Fruit fly (Drosophila melanogaster) whole organism, embryonic: Measurements from ENCODE around the gene wdb.
A peak's percentile ranks its signal among the peaks of the same experiment; 100 is the strongest.

Source experiments
- B-H1 ChIP-seq: fragments of 200-800 bp; sonication (Bioruptor generic); IDR thresholded peaks from 3 replicates; pipeline ENCODE4 v1.3.6; 2022; ENCODE audit warnings: missing biosample characterization, missing genetic modification characterization
- BEAF-32 ChIP-seq: fragments of 200-800 bp; sonication (Bioruptor generic); optimal IDR thresholded peaks from 3 replicates; lab custom pipeline; 2017; ENCODE audit warnings: missing biosample characterization, missing genetic modification characterization, mild to moderate bottlenecking, moderate library complexity, missing genetic modification reagents
- CG12299 ChIP-seq: fragments of 200-800 bp; sonication (Bioruptor generic); optimal IDR thresholded peaks from 2 replicates; lab custom pipeline; 2018; ENCODE audit warnings: missing biosample characterization, mild to moderate bottlenecking, missing genetic modification characterization
- CG15073 ChIP-seq: fragments of 200-800 bp; sonication (Bioruptor generic); optimal IDR thresholded peaks from 2 replicates; lab custom pipeline; 2016; ENCODE audit warnings: missing biosample characterization, missing genetic modification characterization
- CG15269 ChIP-seq: fragments of 200-800 bp; sonication (Bioruptor generic); optimal IDR thresholded peaks from 2 replicates; lab custom pipeline; 2018; ENCODE audit warnings: missing biosample characterization, mild to moderate bottlenecking, missing genetic modification characterization, moderate library complexity
- CG15479 ChIP-seq: fragments of 200-800 bp; sonication (Bioruptor generic); optimal IDR thresholded peaks from 3 replicates; lab custom pipeline; 2019; ENCODE audit warnings: missing biosample characterization, mild to moderate bottlenecking, missing genetic modification characterization, moderate library complexity
- CG18262 ChIP-seq: fragments of 200-800 bp; optimal IDR thresholded peaks from 3 replicates; lab custom pipeline; 2019; ENCODE audit warnings: missing biosample characterization, mild to moderate bottlenecking, missing genetic modification characterization, moderate library complexity
- CG2129 ChIP-seq: fragments of 200-800 bp; sonication (Bioruptor generic); IDR thresholded peaks from 2 replicates; pipeline ENCODE4 v1.3.6; 2022; ENCODE audit warnings: missing biosample characterization, missing genetic modification characterization; ENCODE audit not compliant: partially characterized antibody
- CG3065 ChIP-seq: fragments of 200-800 bp; sonication (Bioruptor generic); optimal IDR thresholded peaks from 2 replicates; lab custom pipeline; 2016; ENCODE audit warnings: missing biosample characterization, missing genetic modification characterization
- CG31365 ChIP-seq: fragments of 200-800 bp; sonication (Bioruptor generic); optimal IDR thresholded peaks from 2 replicates; lab custom pipeline; 2018; ENCODE audit warnings: missing biosample characterization, mild to moderate bottlenecking, missing genetic modification characterization
- CG32767 ChIP-seq: fragments of 200-800 bp; sonication (Bioruptor generic); IDR thresholded peaks from 2 replicates; pipeline ENCODE4 v1.3.6; 2022; ENCODE audit warnings: missing biosample characterization, missing genetic modification characterization
- CG4617 ChIP-seq: fragments of 200-800 bp; sonication (Bioruptor generic); optimal IDR thresholded peaks from 3 replicates; lab custom pipeline; 2016; ENCODE audit warnings: missing biosample characterization, missing genetic modification characterization, borderline replicate concordance
- CG5953 ChIP-seq: fragments of 200-800 bp; sonication (Bioruptor generic); IDR thresholded peaks from 2 replicates; pipeline ENCODE4 v1.3.6; 2022; ENCODE audit warnings: missing biosample characterization, missing genetic modification characterization
- CG6683 ChIP-seq: fragments of 200-800 bp; sonication (Bioruptor generic); optimal IDR thresholded peaks from 2 replicates; lab custom pipeline; 2017; ENCODE audit warnings: missing biosample characterization, mild to moderate bottlenecking, missing genetic modification characterization, missing genetic modification reagents
- CG6854 ChIP-seq: fragments of 200-800 bp; sonication (Bioruptor generic); optimal IDR thresholded peaks from 3 replicates; lab custom pipeline; 2017; ENCODE audit warnings: missing biosample characterization, mild to moderate bottlenecking, missing genetic modification characterization
- CG7372 ChIP-seq: fragments of 200-800 bp; sonication (Bioruptor generic); IDR thresholded peaks from 2 replicates; pipeline ENCODE4 v1.3.6; 2022; ENCODE audit warnings: missing biosample characterization, missing genetic modification characterization
- CG7963 ChIP-seq: fragments of 200-800 bp; sonication (Bioruptor generic); IDR thresholded peaks from 3 replicates; pipeline ENCODE4 v1.3.6; 2022; ENCODE audit warnings: missing biosample characterization, missing genetic modification characterization; ENCODE audit not compliant: partially characterized antibody
- CG8359 ChIP-seq: fragments of 200-800 bp; sonication (Bioruptor generic); optimal IDR thresholded peaks from 2 replicates; lab custom pipeline; 2017; ENCODE audit warnings: missing biosample characterization, mild to moderate bottlenecking, missing genetic modification characterization, borderline replicate concordance
- CG8388 ChIP-seq: fragments of 200-800 bp; sonication (Bioruptor generic); optimal IDR thresholded peaks from 2 replicates; lab custom pipeline; 2019; ENCODE audit warnings: missing biosample characterization, mild to moderate bottlenecking, missing genetic modification characterization, moderate library complexity
- CG9609 ChIP-seq: fragments of 200-800 bp; sonication (Bioruptor generic); optimal IDR thresholded peaks from 3 replicates; lab custom pipeline; 2016; ENCODE audit warnings: missing biosample characterization, missing genetic modification characterization
- Doc3 ChIP-seq: fragments of 200-800 bp; sonication (Bioruptor generic); IDR thresholded peaks from 3 replicates; pipeline ENCODE4 v1.3.6; 2022; ENCODE audit warnings: missing biosample characterization, missing genetic modification characterization; ENCODE audit not compliant: partially characterized antibody
- ERR ChIP-seq: fragments of 200-800 bp; sonication (Bioruptor generic); optimal IDR thresholded peaks from 2 replicates; lab custom pipeline; 2016; ENCODE audit warnings: missing biosample characterization, missing genetic modification characterization
- HLHmδ ChIP-seq: fragments of 200-800 bp; sonication (Bioruptor generic); optimal IDR thresholded peaks from 2 replicates; lab custom pipeline; 2018; ENCODE audit warnings: missing biosample characterization, mild to moderate bottlenecking, missing genetic modification characterization, moderate library complexity
- Kr ChIP-seq: fragments of 200-800 bp; sonication (Bioruptor generic); optimal IDR thresholded peaks from 2 replicates; lab custom pipeline; 2017; ENCODE audit warnings: missing biosample characterization, mild to moderate bottlenecking, missing genetic modification characterization
- Med ChIP-seq: fragments of 200-800 bp; sonication (Bioruptor generic); peaks from one replicate; lab custom pipeline; 2016; ENCODE audit warnings: missing biosample characterization, missing genetic modification characterization, mild to moderate bottlenecking, inconsistent platforms, moderate library complexity
- NC2β ChIP-seq: fragments of 200-800 bp; sonication (Bioruptor generic); optimal IDR thresholded peaks from 2 replicates; lab custom pipeline; 2016; ENCODE audit warnings: missing biosample characterization, missing genetic modification characterization
- Sry-β ChIP-seq: fragments of 200-800 bp; sonication (Bioruptor generic); optimal IDR thresholded peaks from 2 replicates; lab custom pipeline; 2018; ENCODE audit warnings: missing biosample characterization, mild to moderate bottlenecking, missing genetic modification characterization, moderate library complexity
- Sry-δ ChIP-seq: fragments of 200-800 bp; sonication (Bioruptor generic); optimal IDR thresholded peaks from 2 replicates; lab custom pipeline; 2016; ENCODE audit warnings: missing biosample characterization, missing genetic modification characterization
- Usf ChIP-seq: fragments of 200-800 bp; sonication (Bioruptor generic); optimal IDR thresholded peaks from 2 replicates; lab custom pipeline; 2017; ENCODE audit warnings: missing genotype, missing biosample characterization, missing genetic modification characterization
- br ChIP-seq: fragments of >200 bp; optimal IDR thresholded peaks from 2 replicates; lab custom pipeline; 2017
- cas ChIP-seq: fragments of 200-800 bp; sonication (Bioruptor generic); IDR thresholded peaks from 2 replicates; pipeline ENCODE4 v1.3.6; 2022; ENCODE audit warnings: missing biosample characterization, missing genetic modification characterization
- caup ChIP-seq: fragments of 200-800 bp; sonication (Bioruptor generic); optimal IDR thresholded peaks from 3 replicates; lab custom pipeline; 2017; ENCODE audit warnings: missing biosample characterization, mild to moderate bottlenecking, missing genetic modification characterization, moderate library complexity; ENCODE audit not compliant: severe bottlenecking
- ci ChIP-seq: fragments of 200-800 bp; sonication (Bioruptor generic); IDR thresholded peaks from 3 replicates; pipeline ENCODE4 v1.3.6; 2022; ENCODE audit warnings: missing biosample characterization, missing genetic modification characterization
- crol ChIP-seq: fragments of 200-800 bp; sonication (Bioruptor generic); IDR thresholded peaks from 2 replicates; pipeline ENCODE4 v1.3.6; 2022; ENCODE audit warnings: missing biosample characterization, missing genetic modification characterization
- dan ChIP-seq: fragments of 200-800 bp; sonication (Bioruptor generic); IDR thresholded peaks from 2 replicates; pipeline ENCODE4 v1.3.6; 2022; ENCODE audit warnings: missing biosample characterization, missing genetic modification characterization
- dimm ChIP-seq: fragments of 200-800 bp; sonication (Bioruptor generic); IDR thresholded peaks from 2 replicates; pipeline ENCODE4 v1.3.6; 2022; ENCODE audit warnings: missing biosample characterization, missing genetic modification characterization
- fd3F ChIP-seq: fragments of 200-800 bp; sonication (Bioruptor generic); optimal IDR thresholded peaks from 2 replicates; lab custom pipeline; 2018; ENCODE audit warnings: missing biosample characterization, mild to moderate bottlenecking, missing genetic modification characterization, moderate library complexity
- fu2 ChIP-seq: fragments of 200-800 bp; sonication (Bioruptor generic); optimal IDR thresholded peaks from 2 replicates; lab custom pipeline; 2016; ENCODE audit warnings: missing biosample characterization, missing genetic modification characterization
- grn ChIP-seq: fragments of 200-800 bp; sonication (Bioruptor generic); optimal IDR thresholded peaks from 3 replicates; lab custom pipeline; 2017; ENCODE audit warnings: missing biosample characterization, missing genetic modification characterization
- gsb ChIP-seq: fragments of 200-800 bp; sonication (Bioruptor generic); IDR thresholded peaks from 2 replicates; pipeline ENCODE4 v1.3.6; 2022; ENCODE audit warnings: missing biosample characterization, missing genetic modification characterization
- mirr ChIP-seq: fragments of 200-800 bp; sonication (Bioruptor generic); optimal IDR thresholded peaks from 3 replicates; lab custom pipeline; 2018; ENCODE audit warnings: missing biosample characterization, mild to moderate bottlenecking, missing genetic modification characterization
- odd ChIP-seq: fragments of 200-800 bp; sonication (Bioruptor generic); optimal IDR thresholded peaks from 2 replicates; lab custom pipeline; 2017; ENCODE audit warnings: missing biosample characterization, mild to moderate bottlenecking, missing genetic modification characterization
- rib ChIP-seq: fragments of 200-800 bp; sonication (Bioruptor generic); IDR thresholded peaks from 2 replicates; pipeline ENCODE4 v1.3.6; 2022; ENCODE audit warnings: missing biosample characterization, missing genetic modification characterization
- sc ChIP-seq, 3 experiments: fragments of >200 bp in 2 of 3; fragments of 200-800 bp in 1 of 3; sonication (Bioruptor generic) in 1 of 3; optimal IDR thresholded peaks; 2 replicates in 2 of 3; 3 replicates in 1 of 3; lab custom pipeline; 2017; ENCODE audit warnings: mild to moderate bottlenecking in 1 of 3, missing biosample characterization in 1 of 3, missing genetic modification characterization in 1 of 3, missing genetic modification reagents in 1 of 3
- so ChIP-seq: fragments of 200-800 bp; sonication (Bioruptor generic); IDR thresholded peaks from 3 replicates; pipeline ENCODE4 v1.3.6; 2022; ENCODE audit warnings: missing biosample characterization, missing genetic modification characterization
- trh ChIP-seq: fragments of 200-800 bp; sonication (Bioruptor generic); optimal IDR thresholded peaks from 2 replicates; lab custom pipeline; 2016; ENCODE audit warnings: missing biosample characterization, missing genetic modification characterization
- twi ChIP-seq: fragments of 200-800 bp; optimal IDR thresholded peaks from 2 replicates; lab custom pipeline; 2019; ENCODE audit warnings: missing biosample characterization, mild to moderate bottlenecking, missing genetic modification characterization, moderate library complexity
- unc-4 ChIP-seq: fragments of 200-800 bp; sonication (Bioruptor generic); IDR thresholded peaks from 2 replicates; pipeline ENCODE4 v1.3.6; 2022; ENCODE audit warnings: missing biosample characterization, missing genetic modification characterization; ENCODE audit not compliant: partially characterized antibody

Gene wdb

DNA sequence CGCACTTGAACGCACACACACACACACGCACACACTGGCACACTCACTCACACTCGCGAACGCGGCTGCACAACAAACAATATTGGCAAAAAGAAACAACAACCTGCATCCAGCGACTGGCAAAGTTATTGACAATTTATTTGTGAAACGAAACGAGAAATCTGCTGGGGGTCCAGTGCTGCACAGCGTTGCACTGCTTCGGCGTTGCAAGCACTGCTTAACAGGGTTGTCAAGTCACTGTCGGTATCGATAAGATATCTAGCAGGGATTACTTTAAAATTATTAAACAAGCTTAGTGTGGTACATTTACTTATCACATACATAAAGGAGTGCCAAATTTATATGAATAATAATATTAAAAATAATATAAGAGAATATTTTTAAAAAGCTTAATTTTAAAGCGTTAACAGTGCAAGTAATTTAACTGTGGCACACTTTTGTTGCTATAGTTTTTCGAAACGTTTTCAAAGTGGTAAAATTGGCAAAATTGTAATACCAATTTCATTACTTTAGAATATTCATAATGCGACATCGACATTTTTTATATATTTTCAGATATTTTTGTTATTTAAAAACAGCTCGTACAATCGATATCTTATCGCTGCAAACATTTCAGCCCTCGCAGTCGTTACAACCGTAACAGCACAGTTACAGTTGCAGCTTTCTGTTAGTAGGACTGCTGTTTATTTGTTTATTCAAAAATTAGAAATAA, 25.3 kb upstream of the wdb start, which contains the start of the genes dsd and Tusp (continued):
- TF ChIP-seq CG18262 (tag; lab: Kevin White, UChicago) (peak; percentile 72), Doc3 (GFP tag; lab: Robert Waterston, UW) (peak; percentile 56; the same call in 1 of the 3 replicates), dan (no peak), so (GFP tag; lab: Robert Waterston, UW) (peak; percentile 68; the same call in 1 of the 3 replicates), Sry-δ (GFP tag; lab: Kevin White, UChicago) (peak; percentile 60), CG8359 (GFP tag; lab: Kevin White, UChicago) (no peak), sc (optimal IDR thresholded peaks at IDR 0.05; lab: Kevin White, UChicago) (no peak), sc (GFP tag; optimal IDR thresholded peaks at IDR 0.05; lab: Kevin White, UChicago) (peak; percentile 25), mirr (GFP tag; lab: Kevin White, UChicago) (peak; percentile 30), rib (GFP tag; lab: Robert Waterston, UW) (peak; percentile 57; the same call in 1 of the 2 replicates), CG3065 (peak; percentile 24), twi (tag; lab: Kevin White, UChicago) (peak; percentile 45), cas (0 out of 2 replicates have a peak, but pooled peaks have one; percentile 16), CG15073 (GFP tag; lab: Kevin White, UChicago) (peak; percentile 15), caup (GFP tag; lab: Kevin White, UChicago) (peak; percentile 82), CG6854 (GFP tag; lab: Kevin White, UChicago) (no peak), dimm (GFP tag; lab: Robert Waterston, UW) (no peak), CG2129 (no peak), Sry-β (peak; percentile 22), grn (no peak), fd3F (GFP tag; lab: Kevin White, UChicago) (peak; percentile 61), NC2β (GFP tag; lab: Kevin White, UChicago) (peak; percentile 42), Usf (peak; percentile 50), CG12299 (tag; lab: Kevin White, UChicago) (peak; percentile 28), Med (peak; percentile 97), CG4617 (GFP tag; lab: Kevin White, UChicago) (peak; percentile 84), CG6683 (GFP tag; lab: Kevin White, UChicago) (peak; percentile 6), fu2 (GFP tag; lab: Kevin White, UChicago) (peak; percentile 71), CG31365 (tag; lab: Kevin White, UChicago) (peak; percentile 55), CG15479 (GFP tag; lab: Kevin White, UChicago) (peak; percentile 32), crol (0 out of 2 replicates have a peak, but pooled peaks have one; percentile 11), Kr (GFP tag; lab: Kevin White, UChicago) (no peak), CG7963 (GFP tag; lab: Robert Waterston, UW) (0 out of 3 replicates have a peak, but pooled peaks have one; percentile 38), unc-4 (GFP tag; lab: Robert Waterston, UW) (peak; percentile 56), br (lab: Kevin White, UChicago) (no peak), gsb (GFP tag; lab: Robert Waterston, UW) (peak; percentile 46; the same call in 1 of the 2 replicates), CG5953 (GFP tag; lab: Robert Waterston, UW) (peak; percentile 42; the same call in 1 of the 2 replicates), trh (GFP tag; lab: Kevin White, UChicago) (peak; percentile 50), ci (GFP tag; lab: Robert Waterston, UW) (peak; percentile 81), ERR (GFP tag; lab: Kevin White, UChicago) (peak; percentile 65), CG9609 (GFP tag; lab: Kevin White, UChicago) (peak; percentile 79), CG32767 (GFP tag; lab: Robert Waterston, UW) (peak; percentile 51; the same call in 1 of the 2 replicates), CG15269 (tag; lab: Kevin White, UChicago) (peak; percentile 71), odd (GFP tag; lab: Kevin White, UChicago) (peak; percentile 32), BEAF-32 (GFP tag; lab: Kevin White, UChicago) (peak; percentile 75), B-H1 (GFP tag; lab: Robert Waterston, UW) (peak; percentile 20; the same call in 2 of the 3 replicates), CG7372 (GFP tag; lab: Robert Waterston, UW) (peak; percentile 55; the same call in 1 of the 2 replicates), CG8388 (GFP tag; lab: Kevin White, UChicago) (peak; percentile 32), HLHmδ (GFP tag; lab: Kevin White, UChicago) (peak; percentile 25)
